Worm (Caenorhabditis elegans) whole organism, midembryonic: ENCODE results near the gene C05B5.17.

ENCODE experiments used
- T22C8.4 ChIP-seq: fragments of 200-800 bp; sonication (Bioruptor generic); IDR thresholded peaks from 2 replicates; pipeline ENCODE4 v1.3.6; 2022; ENCODE audit warnings: missing genetic modification characterization, missing compliant biosample characterization
- cog-1 ChIP-seq: sonication (generic microtip); optimal IDR thresholded peaks from 2 replicates; lab custom pipeline; 2016; ENCODE audit warnings: missing genetic modification characterization, missing compliant biosample characterization
- flt-1 ChIP-seq: fragments of 200-800 bp; sonication (Bioruptor generic); IDR thresholded peaks from 2 replicates; pipeline ENCODE4 v1.3.6; 2022; ENCODE audit warnings: missing genetic modification characterization, missing compliant biosample characterization
- ref-1 ChIP-seq: fragments of 200-800 bp; sonication (Bioruptor generic); conservative IDR thresholded peaks from 2 replicates; pipeline ENCODE4 v1.3.6; 2022; ENCODE audit warnings: missing genetic modification reagents, missing genetic modification characterization, missing compliant biosample characterization
- tab-1 ChIP-seq: fragments of 200-800 bp; sonication (Bioruptor generic); IDR thresholded peaks from 2 replicates; pipeline ENCODE4 v1.3.6; 2022; ENCODE audit warnings: missing genetic modification characterization, missing compliant biosample characterization
- ztf-29 ChIP-seq: fragments of 200-800 bp; sonication (Bioruptor generic); IDR thresholded peaks from 2 replicates; pipeline ENCODE4 v1.3.6; 2022; ENCODE audit warnings: missing genetic modification reagents, missing genetic modification characterization, missing compliant biosample characterization

ce11 chrIII:10030549-10030948, 31.4 kb upstream of the C05B5.17 start, which contains the start of gene M04D8.4:
- TF ChIP-seq T22C8.4 (GFP tag; lab: Robert Waterston, UW) (no peak), ztf-29 (GFP tag; lab: Robert Waterston, UW) (no peak), ref-1 (GFP tag; lab: Robert Waterston, UW) (no peak), cog-1 (tag; lab: Kevin White, UChicago) (no peak), flt-1 (GFP tag; lab: Robert Waterston, UW) (no peak), tab-1 (no peak)
